Worm (Caenorhabditis elegans): ENCODE measurements around the gene mrps-14.

DNA sequence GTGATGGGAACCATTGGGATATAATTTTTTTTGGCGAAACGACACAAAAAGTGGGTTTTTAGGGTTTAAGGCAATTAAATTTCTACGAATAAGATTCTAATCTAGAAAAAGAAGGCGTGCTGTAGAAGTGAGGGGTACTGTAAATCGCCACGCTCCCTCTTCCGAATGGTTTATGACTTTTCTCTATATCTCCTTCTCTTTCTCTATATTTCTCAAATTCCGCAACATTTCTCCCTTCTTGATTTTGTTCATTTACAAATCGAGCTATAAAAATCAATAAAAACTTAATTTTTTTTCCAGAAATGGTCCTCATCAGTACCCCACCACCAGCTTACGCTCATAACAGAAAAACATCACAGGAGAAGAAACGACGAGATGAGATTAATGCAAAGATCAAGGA is 24.1 kb downstream of the mrps-14 start, which contains the start of gene ref-1:
- no peak for TF ChIP-seq nhr-11 (tag; optimal IDR thresholded peaks at IDR 0.05)
- no peak for TF ChIP-seq K09A11.1 (tag; optimal IDR thresholded peaks at IDR 0.05; ENCODE audit: insufficient read depth)
- TF ChIP-seq ref-2 (tag; optimal IDR thresholded peaks at IDR 0.05) = no peak
- TF ChIP-seq hlh-30 (tag; optimal IDR thresholded peaks at IDR 0.05; ENCODE audit: insufficient read depth) = no peak
- no peak for TF ChIP-seq ama-1 (optimal IDR thresholded peaks at IDR 0.05)
